Fruit fly (Drosophila melanogaster) whole organism, pupa: ENCODE data around the gene Nmdmc.

Source experiments
- CG10348 ChIP-seq: fragments of 200-800 bp; sonication (Bioruptor generic); IDR thresholded peaks from 2 replicates; pipeline ENCODE4 v1.3.6; 2022; ENCODE audit warnings: missing biosample characterization, missing genetic modification characterization
- CG12605 ChIP-seq: fragments of 200-800 bp; sonication (Bioruptor generic); IDR thresholded peaks from 2 replicates; pipeline ENCODE4 v1.3.6; 2022; ENCODE audit warnings: missing biosample characterization, missing genetic modification characterization
- CG13204 ChIP-seq: fragments of 200-800 bp; sonication (Bioruptor generic); optimal IDR thresholded peaks from 2 replicates; lab custom pipeline; 2018; ENCODE audit warnings: missing biosample characterization, mild to moderate bottlenecking, missing genetic modification characterization, moderate library complexity
- CG14655 ChIP-seq: fragments of 200-800 bp; sonication (Bioruptor generic); optimal IDR thresholded peaks from 3 replicates; lab custom pipeline; 2017; ENCODE audit warnings: mild to moderate bottlenecking, missing biosample characterization, missing genetic modification reagents, missing genetic modification characterization
- CG15710 ChIP-seq: fragments of 200-800 bp; sonication (Bioruptor generic); optimal IDR thresholded peaks from 2 replicates; lab custom pipeline; 2018; ENCODE audit warnings: missing biosample characterization, mild to moderate bottlenecking, missing genetic modification characterization, moderate library complexity
- CG17806 ChIP-seq: fragments of 200-800 bp; sonication (Bioruptor generic); optimal IDR thresholded peaks from 2 replicates; lab custom pipeline; 2018; ENCODE audit warnings: missing biosample characterization, mild to moderate bottlenecking, missing genetic modification characterization, moderate library complexity
- CG32121 ChIP-seq: fragments of 200-800 bp; sonication (Bioruptor generic); IDR thresholded peaks from 2 replicates; pipeline ENCODE4 v1.3.6; 2022; ENCODE audit warnings: missing biosample characterization, missing genetic modification characterization
- CG34367 ChIP-seq: fragments of 200-800 bp; sonication (Bioruptor generic); optimal IDR thresholded peaks from 2 replicates; lab custom pipeline; 2018; ENCODE audit warnings: missing biosample characterization, mild to moderate bottlenecking, missing genetic modification characterization
- CG4496 ChIP-seq: fragments of 200-800 bp; sonication (Bioruptor generic); IDR thresholded peaks from 3 replicates; pipeline ENCODE4 v1.3.6; 2022; ENCODE audit warnings: missing biosample characterization, missing genetic modification characterization
- CG8159 ChIP-seq: fragments of 200-800 bp; sonication (Bioruptor generic); optimal IDR thresholded peaks from 3 replicates; lab custom pipeline; 2018; ENCODE audit warnings: missing biosample characterization, mild to moderate bottlenecking, missing genetic modification characterization, moderate library complexity
- CG8301 ChIP-seq: fragments of 200-800 bp; sonication (Bioruptor generic); optimal IDR thresholded peaks from 2 replicates; lab custom pipeline; 2018; ENCODE audit warnings: missing biosample characterization, mild to moderate bottlenecking, missing genetic modification characterization
- CG9948 ChIP-seq: fragments of 200-800 bp; sonication (Bioruptor generic); optimal IDR thresholded peaks from 2 replicates; lab custom pipeline; 2018; ENCODE audit warnings: missing biosample characterization, mild to moderate bottlenecking, missing genetic modification characterization, moderate library complexity
- D1 ChIP-seq: fragments of 200-800 bp; sonication (Bioruptor generic); optimal IDR thresholded peaks from 2 replicates; lab custom pipeline; 2018; ENCODE audit warnings: missing biosample characterization, mild to moderate bottlenecking, missing genetic modification characterization, moderate library complexity
- EcR ChIP-seq: fragments of 200-800 bp; sonication (Bioruptor generic); optimal IDR thresholded peaks from 3 replicates; lab custom pipeline; 2019; ENCODE audit warnings: missing biosample characterization, missing genetic modification characterization, mild to moderate bottlenecking, moderate library complexity, missing genetic modification reagents
- Ets98B ChIP-seq: fragments of 200-800 bp; sonication (Bioruptor generic); IDR thresholded peaks from 2 replicates; pipeline ENCODE4 v1.3.6; 2022; ENCODE audit warnings: missing biosample characterization, missing genetic modification characterization
- Pif1A ChIP-seq: fragments of 200-800 bp; sonication (Bioruptor generic); optimal IDR thresholded peaks from 3 replicates; lab custom pipeline; 2016; ENCODE audit warnings: missing biosample characterization, missing genetic modification characterization
- Pif1B ChIP-seq: fragments of 200-800 bp; sonication (Bioruptor generic); optimal IDR thresholded peaks from 3 replicates; lab custom pipeline; 2016; ENCODE audit warnings: missing biosample characterization, missing genetic modification characterization
- Snoo ChIP-seq: fragments of 200-800 bp; sonication (Bioruptor generic); optimal IDR thresholded peaks from 3 replicates; lab custom pipeline; 2017; ENCODE audit warnings: missing biosample characterization, mild to moderate bottlenecking, missing genetic modification characterization, inconsistent platforms
- fd96Ca ChIP-seq: fragments of 200-800 bp; sonication (Bioruptor generic); IDR thresholded peaks from 3 replicates; pipeline ENCODE4 v1.3.6; 2022; ENCODE audit warnings: missing biosample characterization, missing genetic modification characterization
- gl ChIP-seq: fragments of 200-800 bp; sonication (Bioruptor generic); optimal IDR thresholded peaks from 2 replicates; lab custom pipeline; 2018; ENCODE audit warnings: missing biosample characterization, mild to moderate bottlenecking, missing genetic modification characterization
- rn ChIP-seq: fragments of 200-800 bp; sonication (Bioruptor generic); IDR thresholded peaks from 2 replicates; pipeline ENCODE4 v1.3.6; 2022; ENCODE audit warnings: missing biosample characterization, missing genetic modification characterization

The Nmdmc gene

dm6 chr3R:9001720-9002240, 48.6 kb downstream of the Nmdmc start:
- no peak for TF ChIP-seq Pif1A
- 0 out of 3 replicates have a peak, but pooled peaks have one; percentile 6 for TF ChIP-seq CG4496 (GFP tag; lab: Robert Waterston, UW)
- no peak for TF ChIP-seq CG8159 (tag; lab: Kevin White, UChicago)
- no peak for TF ChIP-seq fd96Ca (GFP tag; lab: Robert Waterston, UW)
- no peak for TF ChIP-seq D1 (tag; lab: Kevin White, UChicago)
- TF ChIP-seq, all 21 proteins: peak for 1

dm6 chr3R:8998243-8998642, 52.1 kb downstream of the Nmdmc start:
- no peak for TF ChIP-seq Ets98B (GFP tag; lab: Robert Waterston, UW)
- TF ChIP-seq, all 21 proteins: peak for 0

- TF ChIP-seq Pif1A: no peak
- no peak for TF ChIP-seq CG8159 (tag; lab: Kevin White, UChicago)
- TF ChIP-seq CG14655 (GFP tag; lab: Kevin White, UChicago): no peak
- TF ChIP-seq CG32121 (GFP tag; lab: Robert Waterston, UW): no peak
Observed at dm6 chr3R:8997397-8997796, 53.0 kb downstream of the Nmdmc start, which contains the start of gene CG11977. Gene CG11977 (plus strand): TSS chr3R:8997697.

dm6 chr3R:8992928-8993579, 57.3 kb downstream of the Nmdmc start, which contains the start of gene CG11975:
Gene CG11975 (plus strand): TSS chr3R:8993253.
- TF ChIP-seq CG8159 (tag; lab: Kevin White, UChicago): no peak
- TF ChIP-seq Pif1A: no peak
- no peak for TF ChIP-seq gl (tag; lab: Kevin White, UChicago)
- peak; percentile 39; the same call in 1 of the 2 replicates for TF ChIP-seq CG32121 (GFP tag; lab: Robert Waterston, UW)
- TF ChIP-seq CG10348 (GFP tag; lab: Robert Waterston, UW): no peak
- TF ChIP-seq CG9948 (tag; lab: Kevin White, UChicago): peak; percentile 34
- TF ChIP-seq CG13204 (GFP tag; lab: Kevin White, UChicago): no peak
- peak; percentile 20 for TF ChIP-seq CG17806 (tag; lab: Kevin White, UChicago)
- TF ChIP-seq D1 (tag; lab: Kevin White, UChicago): no peak
- TF ChIP-seq CG14655 (GFP tag; lab: Kevin White, UChicago): no peak
- TF ChIP-seq CG34367 (tag; lab: Kevin White, UChicago): no peak
- TF ChIP-seq CG15710 (tag; lab: Kevin White, UChicago): peak; percentile 62
- TF ChIP-seq fd96Ca (GFP tag; lab: Robert Waterston, UW): peak; percentile 47; the same call in 1 of the 3 replicates
- TF ChIP-seq Pif1B (GFP tag; lab: Kevin White, UChicago): no peak
- TF ChIP-seq CG12605: no peak
- peak; percentile 60; the same call in 1 of the 3 replicates for TF ChIP-seq CG4496 (GFP tag; lab: Robert Waterston, UW)
- TF ChIP-seq Snoo: peak; percentile 52
- no peak; the same call in 1 of the 2 replicates for TF ChIP-seq Ets98B (GFP tag; lab: Robert Waterston, UW)
- TF ChIP-seq rn (GFP tag; lab: Robert Waterston, UW): no peak
- peak; percentile 69 for TF ChIP-seq EcR (GFP tag; lab: Kevin White, UChicago)
- TF ChIP-seq CG8301 (tag; lab: Kevin White, UChicago): no peak
